Worm (Caenorhabditis elegans): ENCODE results near the gene ifbp-1.

ce11 chrV:13369663-13370062 is 10.4 kb downstream of the ifbp-1 start:
- TF ChIP-seq dao-5 (tag; optimal IDR thresholded peaks at IDR 0.05) (no peak), him-1 (tag; optimal IDR thresholded peaks at IDR 0.05) (no peak), W03F9.2 (tag; optimal IDR thresholded peaks at IDR 0.05) (no peak)
